Fruit fly (Drosophila melanogaster): ENCODE measurements around the gene CG11134.

The CG11134 gene

DNA sequence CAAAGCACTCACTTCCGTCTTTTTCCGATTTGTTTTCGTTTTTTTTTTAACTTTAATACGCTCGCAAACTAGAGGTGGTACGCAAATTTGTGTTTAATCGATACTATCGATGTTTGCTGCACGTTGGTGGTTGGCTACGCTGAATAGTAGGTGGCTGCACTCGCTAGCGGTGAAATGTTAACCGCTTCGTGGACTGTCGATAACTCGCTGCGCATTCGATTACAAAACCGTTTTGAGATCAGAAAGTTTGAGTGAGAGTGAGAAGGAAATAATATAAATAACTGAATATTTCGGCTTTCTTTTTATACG lies 1.6 kb upstream of the CG11134 start, which contains the start of gene g (continued):
- TF ChIP-seq D19B (GFP tag; optimal IDR thresholded peaks at IDR 0.05) (no peak), CG11247 (GFP tag; IDR thresholded peaks at IDR 0.05) (no peak), Sry-δ (GFP tag; optimal IDR thresholded peaks at IDR 0.05) (peak; percentile 96), cad (GFP tag; optimal IDR thresholded peaks at IDR 0.05) (no peak), CG2678 (tag; optimal IDR thresholded peaks at IDR 0.05) (no peak), Ssrp (tag; optimal IDR thresholded peaks at IDR 0.05) (no peak), Blimp-1 (GFP tag; optimal IDR thresholded peaks at IDR 0.05) (no peak), CG2889 (GFP tag; IDR thresholded peaks at IDR 0.05) (no peak), Hsf (GFP tag; optimal IDR thresholded peaks at IDR 0.05) (no peak), chn (GFP tag; optimal IDR thresholded peaks at IDR 0.05) (no peak), prd (optimal IDR thresholded peaks at IDR 0.05) (no peak), prd (GFP tag; IDR thresholded peaks at IDR 0.05) (no peak), Lpt (GFP tag; optimal IDR thresholded peaks at IDR 0.05) (no peak), Meics (GFP tag; optimal IDR thresholded peaks at IDR 0.05) (no peak), CG31388 (GFP tag; optimal IDR thresholded peaks at IDR 0.05) (no peak), chif (GFP tag; optimal IDR thresholded peaks at IDR 0.05) (no peak), CG17568 (GFP tag; optimal IDR thresholded peaks at IDR 0.05) (no peak), chm (GFP tag; IDR thresholded peaks at IDR 0.05) (no peak), CG11504 (tag; optimal IDR thresholded peaks at IDR 0.05) (no peak), Usf (GFP tag; optimal IDR thresholded peaks at IDR 0.05) (no peak), YL-1 (GFP tag; optimal IDR thresholded peaks at IDR 0.05) (no peak), ewg (GFP tag; optimal IDR thresholded peaks at IDR 0.05) (no peak), Xbp1 (GFP tag; optimal IDR thresholded peaks at IDR 0.05) (no peak), wek (GFP tag; optimal IDR thresholded peaks at IDR 0.05) (no peak), ftz-f1 (GFP tag; optimal IDR thresholded peaks at IDR 0.05) (no peak), fd102C (GFP tag; optimal IDR thresholded peaks at IDR 0.05) (no peak), CG12769 (tag; optimal IDR thresholded peaks at IDR 0.05) (no peak), rib (GFP tag; IDR thresholded peaks at IDR 0.05) (no peak), CG3281 (GFP tag; optimal IDR thresholded peaks at IDR 0.05) (no peak), HmgZ (tag; optimal IDR thresholded peaks at IDR 0.05) (peak; percentile 53), CG13123 (GFP tag; optimal IDR thresholded peaks at IDR 0.05) (no peak), Side (GFP tag; optimal IDR thresholded peaks at IDR 0.05) (no peak), pfk (GFP tag; optimal IDR thresholded peaks at IDR 0.05) (no peak), gem (tag; optimal IDR thresholded peaks at IDR 0.05) (no peak), CG7372 (GFP tag; IDR thresholded peaks at IDR 0.05) (no peak), CG9817 (tag; optimal IDR thresholded peaks at IDR 0.05) (no peak), Awh (GFP tag; IDR thresholded peaks at IDR 0.05) (no peak), CG32772 (GFP tag; IDR thresholded peaks at IDR 0.05) (peak; percentile 17; the same call in 1 of the 2 replicates), ranshi (GFP tag; IDR thresholded peaks at IDR 0.05) (no peak), mld (GFP tag; IDR thresholded peaks at IDR 0.05; ENCODE audit: partially characterized antibody) (peak; percentile 82; the same call in 2 of the 3 replicates), Stat92E (GFP tag; optimal IDR thresholded peaks at IDR 0.05) (no peak), CG7271 (tag; optimal IDR thresholded peaks at IDR 0.05) (no peak), ken (GFP tag; IDR thresholded peaks at IDR 0.05) (no peak), CG3726 (GFP tag; IDR thresholded peaks at IDR 0.05) (no peak), CG8281 (tag; optimal IDR thresholded peaks at IDR 0.05) (no peak), CG16863 (GFP tag; optimal IDR thresholded peaks at IDR 0.05) (no peak), CG4424 (GFP tag; optimal IDR thresholded peaks at IDR 0.05) (no peak), CG14860 (GFP tag; IDR thresholded peaks at IDR 0.05; ENCODE audit: partially characterized antibody) (peak; percentile 80), Gsc (GFP tag; IDR thresholded peaks at IDR 0.05) (no peak), gro (GFP tag; optimal IDR thresholded peaks at IDR 0.05) (no peak), Atf6 (GFP tag; IDR thresholded peaks at IDR 0.05) (no peak), CrebB (tag; optimal IDR thresholded peaks at IDR 0.05) (no peak), trh (GFP tag; optimal IDR thresholded peaks at IDR 0.05) (no peak)

Measured in whole organism, embryonic.